Worm (Caenorhabditis elegans) whole organism, L4/young adult: ENCODE results near the gene sri-10.

ENCODE experiments used
- dao-5 ChIP-seq: sonication (generic microtip); optimal IDR thresholded peaks from 2 replicates; lab custom pipeline; 2016; ENCODE audit warnings: missing genotype, missing genetic modification characterization, moderate library complexity, missing compliant biosample characterization
- him-1 ChIP-seq: sonication (generic microtip); optimal IDR thresholded peaks from 2 replicates; lab custom pipeline; 2016; ENCODE audit warnings: missing genotype, missing genetic modification reagents, missing genetic modification characterization, missing compliant biosample characterization

DNA sequence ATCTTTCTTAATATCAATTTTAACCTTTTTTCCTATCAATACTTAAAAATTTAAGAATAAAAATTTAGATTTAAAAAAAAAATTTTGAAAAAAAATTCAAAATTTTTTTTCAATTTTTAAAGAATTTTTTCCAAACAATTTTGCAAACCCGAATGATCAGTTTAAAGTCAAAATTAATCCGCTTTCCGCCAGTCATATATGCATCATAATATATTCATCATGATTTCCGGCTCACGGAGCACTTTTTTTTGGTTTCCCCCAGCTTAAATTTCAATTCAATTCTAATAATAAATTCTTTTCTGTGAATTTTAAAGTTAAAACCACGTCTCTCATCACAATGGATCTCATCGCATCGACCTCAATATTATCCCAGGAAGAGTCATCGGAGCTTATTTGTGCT lies 40.2 kb upstream of the sri-10 start, which contains the start of gene nhr-230:
- TF ChIP-seq him-1 (tag; lab: Kevin White, UChicago) (no peak), dao-5 (no peak)
